Worm (Caenorhabditis elegans): ENCODE results near the gene math-14.

Gene math-14

ce11 chrII:1875658-1876057 lies 6.4 kb downstream of the math-14 start, which contains the start of gene math-13:
TSS of gene math-13 (plus strand) at chrII:1875958.
- TF ChIP-seq flt-1 (GFP tag; IDR thresholded peaks at IDR 0.05) (no peak), tab-1 (GFP tag; IDR thresholded peaks at IDR 0.05) (no peak), ztf-29 (GFP tag; IDR thresholded peaks at IDR 0.05) (no peak), klf-2 (GFP tag; conservative IDR thresholded peaks at IDR 0.05) (no peak), med-1 (GFP tag; optimal IDR thresholded peaks at IDR 0.05; ENCODE audit: insufficient read depth) (no peak), ztf-23 (GFP tag; IDR thresholded peaks at IDR 0.05) (no peak), ref-1 (GFP tag; conservative IDR thresholded peaks at IDR 0.05) (no peak), cog-1 (tag; optimal IDR thresholded peaks at IDR 0.05) (no peak), T22C8.4 (GFP tag; IDR thresholded peaks at IDR 0.05) (no peak)

- TF ChIP-seq ztf-29 (GFP tag; IDR thresholded peaks at IDR 0.05) (no peak), cog-1 (tag; optimal IDR thresholded peaks at IDR 0.05) (no peak), T22C8.4 (GFP tag; IDR thresholded peaks at IDR 0.05) (no peak)
Measured at ce11 chrII:1878663-1879062, 9.4 kb downstream of the math-14 start, which contains the start of gene math-16. TSS of gene math-16 (minus strand) at chrII:1878763.

- TF ChIP-seq cog-1 (tag; optimal IDR thresholded peaks at IDR 0.05) (no peak), ztf-23 (GFP tag; IDR thresholded peaks at IDR 0.05) (no peak), ref-1 (GFP tag; conservative IDR thresholded peaks at IDR 0.05) (no peak), med-1 (GFP tag; optimal IDR thresholded peaks at IDR 0.05; ENCODE audit: insufficient read depth) (no peak), tab-1 (GFP tag; IDR thresholded peaks at IDR 0.05) (no peak), ztf-29 (GFP tag; IDR thresholded peaks at IDR 0.05) (no peak)
Measured at ce11 chrII:1882705-1883104, 13.5 kb downstream of the math-14 start, which contains the start of gene math-5. TSS of gene math-5 (minus strand) at chrII:1882805.

ce11 chrII:1884635-1885034 lies 15.4 kb downstream of the math-14 start, which contains the start of gene math-6:
TSS of gene math-6 (minus strand) at chrII:1884735.
- no peak for TF ChIP-seq ref-1 (GFP tag; conservative IDR thresholded peaks at IDR 0.05)
- TF ChIP-seq T22C8.4 (GFP tag; IDR thresholded peaks at IDR 0.05), result no peak
- no peak for TF ChIP-seq flt-1 (GFP tag; IDR thresholded peaks at IDR 0.05)
- TF ChIP-seq ztf-23 (GFP tag; IDR thresholded peaks at IDR 0.05), result no peak
- TF ChIP-seq cog-1 (tag; optimal IDR thresholded peaks at IDR 0.05), result no peak
- TF ChIP-seq med-1 (GFP tag; optimal IDR thresholded peaks at IDR 0.05; ENCODE audit: insufficient read depth), result no peak
- TF ChIP-seq klf-2 (GFP tag; conservative IDR thresholded peaks at IDR 0.05), result no peak
- no peak for TF ChIP-seq ztf-29 (GFP tag; IDR thresholded peaks at IDR 0.05)
- no peak for TF ChIP-seq tab-1 (GFP tag; IDR thresholded peaks at IDR 0.05)

- TF ChIP-seq med-1 (GFP tag; optimal IDR thresholded peaks at IDR 0.05; ENCODE audit: insufficient read depth), result no peak
- TF ChIP-seq ref-1 (GFP tag; conservative IDR thresholded peaks at IDR 0.05), result no peak
- TF ChIP-seq tab-1 (GFP tag; IDR thresholded peaks at IDR 0.05), result no peak
- no peak for TF ChIP-seq klf-2 (GFP tag; conservative IDR thresholded peaks at IDR 0.05)
- TF ChIP-seq ztf-29 (GFP tag; IDR thresholded peaks at IDR 0.05), result no peak
- TF ChIP-seq ztf-23 (GFP tag; IDR thresholded peaks at IDR 0.05), result no peak
- no peak for TF ChIP-seq T22C8.4 (GFP tag; IDR thresholded peaks at IDR 0.05)
- no peak for TF ChIP-seq flt-1 (GFP tag; IDR thresholded peaks at IDR 0.05)
- no peak for TF ChIP-seq cog-1 (tag; optimal IDR thresholded peaks at IDR 0.05)
Measured at ce11 chrII:1886379-1886778, 17.2 kb downstream of the math-14 start, which contains the start of gene math-7. TSS of gene math-7 (minus strand) at chrII:1886479.

ce11 chrII:1889071-1889470 lies 19.9 kb downstream of the math-14 start, which contains the start of gene math-8:
TSS of gene math-8 (minus strand) at chrII:1889171.
- TF ChIP-seq ztf-29 (GFP tag; IDR thresholded peaks at IDR 0.05), result no peak
- no peak for TF ChIP-seq klf-2 (GFP tag; conservative IDR thresholded peaks at IDR 0.05)
- no peak for TF ChIP-seq flt-1 (GFP tag; IDR thresholded peaks at IDR 0.05)
- no peak for TF ChIP-seq ref-1 (GFP tag; conservative IDR thresholded peaks at IDR 0.05)
- no peak for TF ChIP-seq med-1 (GFP tag; optimal IDR thresholded peaks at IDR 0.05; ENCODE audit: insufficient read depth)
- no peak for TF ChIP-seq T22C8.4 (GFP tag; IDR thresholded peaks at IDR 0.05)

ce11 chrII:1890682-1891081 lies 21.5 kb downstream of the math-14 start, which contains the start of gene math-9:
TSS of gene math-9 (minus strand) at chrII:1890782.
- TF ChIP-seq cog-1 (tag; optimal IDR thresholded peaks at IDR 0.05) (no peak), ztf-23 (GFP tag; IDR thresholded peaks at IDR 0.05) (no peak), tab-1 (GFP tag; IDR thresholded peaks at IDR 0.05) (no peak), klf-2 (GFP tag; conservative IDR thresholded peaks at IDR 0.05) (no peak), flt-1 (GFP tag; IDR thresholded peaks at IDR 0.05) (no peak), med-1 (GFP tag; optimal IDR thresholded peaks at IDR 0.05; ENCODE audit: insufficient read depth) (no peak), ref-1 (GFP tag; conservative IDR thresholded peaks at IDR 0.05) (no peak), ztf-29 (GFP tag; IDR thresholded peaks at IDR 0.05) (no peak), T22C8.4 (GFP tag; IDR thresholded peaks at IDR 0.05) (no peak)

ce11 chrII:1893912-1894311 lies 24.7 kb downstream of the math-14 start, which contains the start of gene C16C4.1:
TSS of gene C16C4.1 (plus strand) at chrII:1894212.
- TF ChIP-seq T22C8.4 (GFP tag; IDR thresholded peaks at IDR 0.05) (no peak), med-1 (GFP tag; optimal IDR thresholded peaks at IDR 0.05; ENCODE audit: insufficient read depth) (no peak), klf-2 (GFP tag; conservative IDR thresholded peaks at IDR 0.05) (no peak), ref-1 (GFP tag; conservative IDR thresholded peaks at IDR 0.05) (no peak), cog-1 (tag; optimal IDR thresholded peaks at IDR 0.05) (no peak), ztf-29 (GFP tag; IDR thresholded peaks at IDR 0.05) (no peak), tab-1 (GFP tag; IDR thresholded peaks at IDR 0.05) (no peak), ztf-23 (GFP tag; IDR thresholded peaks at IDR 0.05) (no peak), flt-1 (GFP tag; IDR thresholded peaks at IDR 0.05) (no peak)

ce11 chrII:1895278-1895677 lies 26.1 kb downstream of the math-14 start, which contains the start of gene C46F9.5:
TSS of gene C46F9.5 (plus strand) at chrII:1895578.
- TF ChIP-seq tab-1 (GFP tag; IDR thresholded peaks at IDR 0.05), result no peak
- no peak for TF ChIP-seq klf-2 (GFP tag; conservative IDR thresholded peaks at IDR 0.05)
- TF ChIP-seq med-1 (GFP tag; optimal IDR thresholded peaks at IDR 0.05; ENCODE audit: insufficient read depth), result no peak
- TF ChIP-seq ztf-29 (GFP tag; IDR thresholded peaks at IDR 0.05), result no peak
- no peak for TF ChIP-seq cog-1 (tag; optimal IDR thresholded peaks at IDR 0.05)
- no peak for TF ChIP-seq ref-1 (GFP tag; conservative IDR thresholded peaks at IDR 0.05)
- no peak for TF ChIP-seq T22C8.4 (GFP tag; IDR thresholded peaks at IDR 0.05)
- no peak for TF ChIP-seq flt-1 (GFP tag; IDR thresholded peaks at IDR 0.05)
- TF ChIP-seq ztf-23 (GFP tag; IDR thresholded peaks at IDR 0.05), result no peak

ce11 chrII:1895762-1896161 lies 26.5 kb downstream of the math-14 start, which contains the start of gene math-25:
TSS of gene math-25 (plus strand) at chrII:1896062.
- TF ChIP-seq cog-1 (tag; optimal IDR thresholded peaks at IDR 0.05), result no peak
- no peak for TF ChIP-seq tab-1 (GFP tag; IDR thresholded peaks at IDR 0.05)
- TF ChIP-seq flt-1 (GFP tag; IDR thresholded peaks at IDR 0.05), result no peak
- no peak for TF ChIP-seq T22C8.4 (GFP tag; IDR thresholded peaks at IDR 0.05)
- no peak for TF ChIP-seq ztf-29 (GFP tag; IDR thresholded peaks at IDR 0.05)
- TF ChIP-seq ztf-23 (GFP tag; IDR thresholded peaks at IDR 0.05), result no peak
